Fruit fly (Drosophila melanogaster) whole organism, embryonic: ENCODE measurements around the gene CG11811.

Experiments used
- ATbp ChIP-seq: fragments of 200-800 bp; sonication (Bioruptor generic); optimal IDR thresholded peaks from 2 replicates; lab custom pipeline; 2017; ENCODE audit warnings: missing biosample characterization, mild to moderate bottlenecking, missing genetic modification characterization, missing genetic modification reagents
- Abd-B ChIP-seq: fragments of 200-800 bp; sonication (Bioruptor generic); optimal IDR thresholded peaks from 2 replicates; lab custom pipeline; 2018; ENCODE audit warnings: missing biosample characterization, mild to moderate bottlenecking, missing genetic modification characterization, moderate library complexity
- Antp ChIP-seq: fragments of 200-800 bp; sonication (Bioruptor generic); optimal IDR thresholded peaks from 3 replicates; lab custom pipeline; 2016; ENCODE audit warnings: missing biosample characterization, missing genetic modification characterization
- Awh ChIP-seq: fragments of 200-800 bp; sonication (Bioruptor generic); IDR thresholded peaks from 2 replicates; pipeline ENCODE4, ENCODE4 v1.3.6; 2022; ENCODE audit warnings: missing biosample characterization, missing genetic modification characterization
- CG10147 ChIP-seq: fragments of 200-800 bp; sonication (Bioruptor generic); optimal IDR thresholded peaks from 2 replicates; lab custom pipeline; 2019; ENCODE audit warnings: missing biosample characterization, mild to moderate bottlenecking, missing genetic modification characterization, moderate library complexity
- CG10959 ChIP-seq: fragments of 200-800 bp; sonication (Bioruptor generic); IDR thresholded peaks from 2 replicates; pipeline ENCODE4 v1.3.6; 2022; ENCODE audit warnings: missing biosample characterization, missing genetic modification characterization
- CG11085 ChIP-seq: fragments of 200-800 bp; sonication (Bioruptor generic); IDR thresholded peaks from 2 replicates; pipeline ENCODE4 v1.3.6; 2022; ENCODE audit warnings: missing biosample characterization, missing genetic modification characterization
- CG11723 ChIP-seq: fragments of 200-800 bp; sonication (Bioruptor generic); optimal IDR thresholded peaks from 2 replicates; lab custom pipeline; 2017; ENCODE audit warnings: missing biosample characterization, mild to moderate bottlenecking, missing genetic modification characterization
- CG12769 ChIP-seq: fragments of 200-800 bp; sonication (Bioruptor generic); optimal IDR thresholded peaks from 2 replicates; lab custom pipeline; 2019; ENCODE audit warnings: missing biosample characterization, mild to moderate bottlenecking, missing genetic modification characterization, moderate library complexity
- CG13424 ChIP-seq: fragments of 200-800 bp; sonication (Bioruptor generic); optimal IDR thresholded peaks from 2 replicates; lab custom pipeline; 2019; ENCODE audit warnings: missing biosample characterization, mild to moderate bottlenecking, missing genetic modification characterization, moderate library complexity
- CG13775 ChIP-seq: fragments of 200-800 bp; sonication (Bioruptor generic); optimal IDR thresholded peaks from 3 replicates; lab custom pipeline; 2017; ENCODE audit warnings: missing biosample characterization, mild to moderate bottlenecking, missing genetic modification characterization
- CG13894 ChIP-seq: fragments of 200-800 bp; sonication (Bioruptor generic); optimal IDR thresholded peaks from 3 replicates; lab custom pipeline; 2018; ENCODE audit warnings: missing biosample characterization, mild to moderate bottlenecking, missing genetic modification characterization, moderate library complexity
- CG14965 ChIP-seq: fragments of 200-800 bp; sonication (Bioruptor generic); optimal IDR thresholded peaks from 2 replicates; lab custom pipeline; 2016; ENCODE audit warnings: missing biosample characterization, missing genetic modification characterization, borderline replicate concordance
- CG2129 ChIP-seq: fragments of 200-800 bp; sonication (Bioruptor generic); IDR thresholded peaks from 2 replicates; pipeline ENCODE4 v1.3.6; 2022; ENCODE audit warnings: missing biosample characterization, missing genetic modification characterization; ENCODE audit not compliant: partially characterized antibody
- CG2889 ChIP-seq: fragments of 200-800 bp; sonication (Bioruptor generic); IDR thresholded peaks from 3 replicates; pipeline ENCODE4 v1.3.6; 2022; ENCODE audit warnings: missing biosample characterization, missing genetic modification characterization
- CG31388 ChIP-seq: fragments of 200-800 bp; sonication (Bioruptor generic); optimal IDR thresholded peaks from 2 replicates; lab custom pipeline; 2016; ENCODE audit warnings: missing biosample characterization, missing genetic modification characterization
- CG4617 ChIP-seq: fragments of 200-800 bp; sonication (Bioruptor generic); optimal IDR thresholded peaks from 3 replicates; lab custom pipeline; 2016; ENCODE audit warnings: missing biosample characterization, missing genetic modification characterization, borderline replicate concordance
- CG5953 ChIP-seq: fragments of 200-800 bp; sonication (Bioruptor generic); IDR thresholded peaks from 2 replicates; pipeline ENCODE4 v1.3.6; 2022; ENCODE audit warnings: missing biosample characterization, missing genetic modification characterization
- CG6791 ChIP-seq: fragments of 200-800 bp; sonication (Bioruptor generic); IDR thresholded peaks from 3 replicates; pipeline ENCODE4 v1.3.6; 2022; ENCODE audit warnings: missing biosample characterization, missing genetic modification characterization; ENCODE audit not compliant: partially characterized antibody
- CG7271 ChIP-seq: fragments of 200-800 bp; sonication (Bioruptor generic); optimal IDR thresholded peaks from 2 replicates; lab custom pipeline; 2018; ENCODE audit warnings: missing biosample characterization, mild to moderate bottlenecking, missing genetic modification characterization, moderate library complexity
- CG7372 ChIP-seq: fragments of 200-800 bp; sonication (Bioruptor generic); IDR thresholded peaks from 2 replicates; pipeline ENCODE4 v1.3.6; 2022; ENCODE audit warnings: missing biosample characterization, missing genetic modification characterization
- CG8089 ChIP-seq: fragments of 200-800 bp; sonication (Bioruptor generic); optimal IDR thresholded peaks from 3 replicates; lab custom pipeline; 2016; ENCODE audit warnings: missing biosample characterization, missing genetic modification characterization
- CG9609 ChIP-seq: fragments of 200-800 bp; sonication (Bioruptor generic); optimal IDR thresholded peaks from 3 replicates; lab custom pipeline; 2016; ENCODE audit warnings: missing biosample characterization, missing genetic modification characterization
- CG9932 ChIP-seq: fragments of 200-800 bp; sonication (Bioruptor generic); IDR thresholded peaks from 2 replicates; pipeline ENCODE4 v1.3.6; 2022; ENCODE audit warnings: missing biosample characterization, missing genetic modification characterization
- Dbx ChIP-seq: fragments of 200-800 bp; sonication (Bioruptor generic); IDR thresholded peaks from 3 replicates; pipeline ENCODE4 v1.3.6; 2022; ENCODE audit warnings: missing biosample characterization, missing genetic modification characterization
- Dip3 ChIP-seq: fragments of 200-800 bp; sonication (Bioruptor generic); optimal IDR thresholded peaks from 3 replicates; lab custom pipeline; 2016; ENCODE audit warnings: missing biosample characterization, missing genetic modification characterization
- Doc3 ChIP-seq: fragments of 200-800 bp; sonication (Bioruptor generic); IDR thresholded peaks from 3 replicates; pipeline ENCODE4 v1.3.6; 2022; ENCODE audit warnings: missing biosample characterization, missing genetic modification characterization; ENCODE audit not compliant: partially characterized antibody
- E2f2 ChIP-seq: fragments of 200-800 bp; sonication (Bioruptor generic); IDR thresholded peaks from 2 replicates; pipeline ENCODE4 v1.3.6; 2022; ENCODE audit warnings: missing biosample characterization, missing genetic modification characterization
- Eip74EF ChIP-seq, 2 experiments: fragments of 200-800 bp in 1 of 2; fragments of >200 bp in 1 of 2; sonication (Bioruptor generic) in 1 of 2; optimal IDR thresholded peaks; 2 replicates each; lab custom pipeline; 2017 to 2019; ENCODE audit warnings: missing biosample characterization in 2 of 2, missing genetic modification characterization in 2 of 2, mild to moderate bottlenecking in 1 of 2, moderate library complexity in 1 of 2
- Fer1 ChIP-seq: fragments of 200-800 bp; sonication (Bioruptor generic); optimal IDR thresholded peaks from 2 replicates; lab custom pipeline; 2017; ENCODE audit warnings: missing biosample characterization, mild to moderate bottlenecking, missing genetic modification characterization
- Gug ChIP-seq: fragments of 200-800 bp; sonication (Bioruptor generic); IDR thresholded peaks from 4 replicates; pipeline ENCODE4 v1.3.6; 2022; ENCODE audit warnings: missing biosample characterization, missing genetic modification characterization
- Hey ChIP-seq: fragments of 200-800 bp; sonication (Bioruptor generic); optimal IDR thresholded peaks from 3 replicates; lab custom pipeline; 2018; ENCODE audit warnings: missing biosample characterization, mild to moderate bottlenecking, missing genetic modification characterization
- Nf-YB ChIP-seq: fragments of 200-800 bp; sonication (Bioruptor generic); optimal IDR thresholded peaks from 3 replicates; lab custom pipeline; 2019; ENCODE audit warnings: missing biosample characterization, mild to moderate bottlenecking, missing genetic modification characterization, moderate library complexity
- Optix ChIP-seq: fragments of 200-800 bp; sonication (Bioruptor generic); IDR thresholded peaks from 3 replicates; pipeline ENCODE4 v1.3.6; 2022; ENCODE audit warnings: missing biosample characterization, missing genetic modification characterization
- PHDP ChIP-seq: fragments of 200-800 bp; sonication (Bioruptor generic); optimal IDR thresholded peaks from 3 replicates; lab custom pipeline; 2018; ENCODE audit warnings: missing biosample characterization, mild to moderate bottlenecking, missing genetic modification characterization, moderate library complexity
- Spps ChIP-seq: fragments of 200-800 bp; sonication (Bioruptor generic); optimal IDR thresholded peaks from 2 replicates; lab custom pipeline; 2018; ENCODE audit warnings: missing biosample characterization, mild to moderate bottlenecking, missing genetic modification characterization
- Xrp1 ChIP-seq: fragments of 200-800 bp; sonication (Bioruptor generic); IDR thresholded peaks from 2 replicates; pipeline ENCODE4 v1.3.6; 2022; ENCODE audit warnings: missing biosample characterization, missing genetic modification characterization
- bbx ChIP-seq: fragments of 200-800 bp; sonication (Bioruptor generic); IDR thresholded peaks from 2 replicates; pipeline ENCODE4 v1.3.6; 2022; ENCODE audit warnings: missing biosample characterization, missing genetic modification characterization; ENCODE audit not compliant: partially characterized antibody
- btn ChIP-seq: fragments of 200-800 bp; sonication (Bioruptor generic); optimal IDR thresholded peaks from 2 replicates; lab custom pipeline; 2016; ENCODE audit warnings: missing biosample characterization, missing genetic modification characterization
- crc ChIP-seq: fragments of 200-800 bp; sonication (Bioruptor generic); optimal IDR thresholded peaks from 2 replicates; lab custom pipeline; 2016; ENCODE audit warnings: missing biosample characterization, missing genetic modification characterization
- kay ChIP-seq: fragments of 200-800 bp; sonication (Bioruptor generic); optimal IDR thresholded peaks from 2 replicates; lab custom pipeline; 2016; ENCODE audit warnings: missing biosample characterization, missing genetic modification characterization
- pan ChIP-seq, 4 experiments: fragments of >200 bp in 3 of 4; fragments of 200-800 bp in 1 of 4; sonication (Bioruptor generic) in 1 of 4; optimal IDR thresholded peaks in 3 of 4; IDR thresholded peaks in 1 of 4; 2 replicates each; pipeline versions ENCODE4 v1.3.6 to Lab custom; 2017 to 2022; ENCODE audit warnings: missing biosample characterization in 2 of 4, missing genetic modification characterization in 2 of 4, mixed read lengths in 1 of 4
- repo ChIP-seq: fragments of 200-800 bp; sonication (Bioruptor generic); optimal IDR thresholded peaks from 2 replicates; lab custom pipeline; 2016; ENCODE audit warnings: missing biosample characterization, missing genetic modification characterization
- slp2 ChIP-seq: fragments of 200-800 bp; sonication (Bioruptor generic); optimal IDR thresholded peaks from 2 replicates; lab custom pipeline; 2016; ENCODE audit warnings: missing biosample characterization, missing genetic modification characterization
- sr ChIP-seq: fragments of 200-800 bp; sonication (Bioruptor generic); IDR thresholded peaks from 3 replicates; pipeline ENCODE4 v1.3.6; 2022; ENCODE audit warnings: missing biosample characterization, missing genetic modification characterization
- stc ChIP-seq: fragments of 200-800 bp; sonication (Bioruptor generic); IDR thresholded peaks from 2 replicates; pipeline ENCODE4 v1.3.6; 2022; ENCODE audit warnings: missing biosample characterization, missing genetic modification characterization
- tx ChIP-seq: fragments of 200-800 bp; sonication (Bioruptor generic); optimal IDR thresholded peaks from 2 replicates; lab custom pipeline; 2016; ENCODE audit warnings: missing biosample characterization, missing genetic modification characterization
- vfl ChIP-seq: fragments of 200-800 bp; sonication (Bioruptor generic); optimal IDR thresholded peaks from 2 replicates; lab custom pipeline; 2016; ENCODE audit warnings: missing biosample characterization, missing genetic modification characterization

The CG11811 gene

dm6 chr3L:10656451-10657198 lies 34.2 kb upstream of the CG11811 start (continued):
- peak; percentile 13 for TF ChIP-seq CG13775 (GFP tag; lab: Kevin White, UChicago)
- peak; percentile 45 for TF ChIP-seq kay (GFP tag; lab: Kevin White, UChicago)
- TF ChIP-seq vfl (GFP tag; lab: Kevin White, UChicago), result peak; percentile 37
- TF ChIP-seq CG11085 (GFP tag; lab: Robert Waterston, UW), result no peak
- peak; percentile 47 for TF ChIP-seq Nf-YB (GFP tag; lab: Kevin White, UChicago)
- no peak for TF ChIP-seq Optix
- no peak for TF ChIP-seq CG9932 (GFP tag; lab: Robert Waterston, UW)
- peak; percentile 60 for TF ChIP-seq Hey
- peak; percentile 51 for TF ChIP-seq Antp (GFP tag; lab: Kevin White, UChicago)
- TF ChIP-seq CG7271 (tag; lab: Kevin White, UChicago), result peak; percentile 40
- peak; percentile 12 for TF ChIP-seq Dip3
- no peak for TF ChIP-seq CG6791
- TF ChIP-seq Abd-B (GFP tag; lab: Kevin White, UChicago), result no peak
- peak; percentile 51; the same call in 1 of the 3 replicates for TF ChIP-seq Dbx (GFP tag; lab: Robert Waterston, UW)
- peak; percentile 49 for TF ChIP-seq CG13424 (tag; lab: Kevin White, UChicago)
- TF ChIP-seq repo, result peak; percentile 11
- TF ChIP-seq CG2129, result no peak
- TF ChIP-seq Gug, result no peak
- TF ChIP-seq pan (optimal IDR thresholded peaks at IDR 0.05; lab: Kevin White, UChicago), result no peak
- TF ChIP-seq pan (GFP tag; optimal IDR thresholded peaks at IDR 0.05 in 1 of 2, IDR thresholded peaks at IDR 0.05 in 1 of 2), result peak in 1 of 2 experiments; percentile 62
- no peak for TF ChIP-seq E2f2
- TF ChIP-seq CG2889, result no peak
- no peak for TF ChIP-seq slp2
- peak; percentile 75 for TF ChIP-seq Awh (GFP tag; lab: Robert Waterston, UW)
- peak; percentile 50 for TF ChIP-seq CG10147
- TF ChIP-seq crc (GFP tag; lab: Kevin White, UChicago), result peak; percentile 48
- TF ChIP-seq sr (GFP tag; lab: Robert Waterston, UW), result peak; percentile 25; the same call in 2 of the 3 replicates
- TF ChIP-seq stc (GFP tag; lab: Robert Waterston, UW), result peak; percentile 51; the same call in 1 of the 2 replicates
- TF ChIP-seq CG5953 (GFP tag; lab: Robert Waterston, UW), result peak; percentile 68
- peak; percentile 70 for TF ChIP-seq CG11723 (GFP tag; lab: Kevin White, UChicago)
- peak; percentile 70 for TF ChIP-seq CG12769 (tag; lab: Kevin White, UChicago)
- TF ChIP-seq ATbp (GFP tag; lab: Kevin White, UChicago), result peak; percentile 94
- TF ChIP-seq CG14965 (GFP tag; lab: Kevin White, UChicago), result peak; percentile 59
- peak; percentile 23 for TF ChIP-seq tx (GFP tag; lab: Kevin White, UChicago)
- no peak for TF ChIP-seq CG13894 (tag; lab: Kevin White, UChicago)
- peak; percentile 72 for TF ChIP-seq CG8089 (GFP tag; lab: Kevin White, UChicago)
- TF ChIP-seq CG10959 (GFP tag; lab: Robert Waterston, UW), result no peak
- TF ChIP-seq Eip74EF (GFP tag; optimal IDR thresholded peaks at IDR 0.05; lab: Kevin White, UChicago), result peak in 1 of 2 experiments; percentile 61
- TF ChIP-seq CG4617 (GFP tag; lab: Kevin White, UChicago), result peak; percentile 21
- TF ChIP-seq bbx (GFP tag; lab: Robert Waterston, UW), result no peak
- TF ChIP-seq Fer1 (GFP tag; lab: Kevin White, UChicago), result peak; percentile 74
- TF ChIP-seq Xrp1 (GFP tag; lab: Robert Waterston, UW), result peak; percentile 70
- no peak for TF ChIP-seq CG9609 (GFP tag; lab: Kevin White, UChicago)
- TF ChIP-seq CG31388 (GFP tag; lab: Kevin White, UChicago), result no peak
- no peak for TF ChIP-seq CG7372
- peak; percentile 24 for TF ChIP-seq Spps (tag; lab: Kevin White, UChicago)
- TF ChIP-seq Doc3 (GFP tag; lab: Robert Waterston, UW), result no peak
- TF ChIP-seq PHDP (tag; lab: Kevin White, UChicago), result peak; percentile 75
- peak; percentile 43 for TF ChIP-seq btn (GFP tag; lab: Kevin White, UChicago)
